Worm (Caenorhabditis elegans): ENCODE measurements around the gene symk-1.
"Not testable (repeated sequence)": the region's sequence is repeated elsewhere in the genome, so short reads cannot be mapped to it uniquely, and the experiment has no call there.

Gene symk-1

DNA sequence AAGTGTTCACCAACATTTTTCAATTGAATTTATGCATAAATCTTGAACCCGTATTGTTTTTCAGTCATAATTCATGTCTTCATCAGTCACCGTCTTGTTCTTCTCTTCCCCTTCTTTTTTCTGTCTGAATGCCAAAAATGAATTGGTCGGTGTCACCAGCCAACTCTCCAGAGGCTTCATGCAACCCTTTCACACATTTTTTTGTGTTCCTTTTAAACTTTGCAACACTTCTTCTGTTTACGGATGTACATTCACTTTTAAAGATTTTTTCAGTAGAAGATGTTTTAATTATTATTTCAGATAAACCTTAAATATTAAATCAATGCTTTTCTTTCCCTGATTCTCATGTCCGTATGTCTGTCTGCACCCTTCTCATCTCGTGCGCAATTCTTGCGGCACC lies 9.2 kb upstream of the symk-1 start, which contains the start of gene acr-16:
Gene acr-16, plus strand, starts transcription at position 301 of the 400 bp plus-strand sequence.
- no peak for TF ChIP-seq W03F9.2 (tag; optimal IDR thresholded peaks at IDR 0.05)
- no peak for TF ChIP-seq him-1 (tag; optimal IDR thresholded peaks at IDR 0.05)
- no peak for TF ChIP-seq dao-5 (tag; optimal IDR thresholded peaks at IDR 0.05)

DNA sequence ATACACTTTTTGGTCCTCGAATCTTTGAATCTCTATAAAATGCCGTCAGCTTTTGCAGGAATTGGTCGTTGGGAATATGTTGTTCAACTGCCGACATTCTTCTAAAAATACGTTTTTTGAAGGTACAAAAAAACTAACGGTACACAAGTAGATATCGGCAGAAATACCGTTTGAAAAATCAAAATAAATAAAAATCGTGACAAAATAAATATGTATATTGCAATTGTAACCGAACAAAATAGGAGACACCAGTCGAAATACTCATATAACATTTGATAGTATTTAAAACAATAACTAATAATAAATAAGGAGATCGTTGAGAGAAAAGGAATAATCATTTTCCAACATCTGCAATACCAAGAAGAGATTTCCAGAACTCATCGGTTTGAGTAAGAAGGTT lies 5.0 kb upstream of the symk-1 start, which contains the start of gene F25G6.8:
Gene F25G6.8, minus strand, starts transcription at position 101 of the 400 bp plus-strand sequence.
- no peak for TF ChIP-seq dao-5 (tag; optimal IDR thresholded peaks at IDR 0.05)
- no peak for TF ChIP-seq W03F9.2 (tag; optimal IDR thresholded peaks at IDR 0.05)
- no peak for TF ChIP-seq him-1 (tag; optimal IDR thresholded peaks at IDR 0.05)

DNA sequence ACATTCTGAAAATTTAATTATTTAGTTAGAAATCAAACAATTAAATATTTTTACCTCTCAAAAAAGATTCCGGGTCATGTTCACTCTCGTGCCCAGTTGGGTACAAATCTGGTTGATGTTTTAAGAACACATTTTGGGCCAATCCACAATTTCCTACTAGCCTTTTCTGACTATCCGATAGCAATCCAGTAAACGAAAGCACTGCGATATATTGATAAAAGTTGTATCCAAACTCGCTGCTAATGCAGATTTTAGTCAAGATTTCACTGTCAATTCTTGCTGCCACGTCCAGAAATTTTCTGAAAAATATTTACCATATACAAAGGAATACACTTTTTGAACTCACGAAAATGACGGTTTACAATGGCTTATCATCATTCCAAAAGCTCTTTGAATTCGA lies 939 bp upstream of the symk-1 start:
- TF ChIP-seq W03F9.2 (tag; optimal IDR thresholded peaks at IDR 0.05) (no peak), him-1 (tag; optimal IDR thresholded peaks at IDR 0.05) (no peak), dao-5 (tag; optimal IDR thresholded peaks at IDR 0.05) (no peak)

DNA sequence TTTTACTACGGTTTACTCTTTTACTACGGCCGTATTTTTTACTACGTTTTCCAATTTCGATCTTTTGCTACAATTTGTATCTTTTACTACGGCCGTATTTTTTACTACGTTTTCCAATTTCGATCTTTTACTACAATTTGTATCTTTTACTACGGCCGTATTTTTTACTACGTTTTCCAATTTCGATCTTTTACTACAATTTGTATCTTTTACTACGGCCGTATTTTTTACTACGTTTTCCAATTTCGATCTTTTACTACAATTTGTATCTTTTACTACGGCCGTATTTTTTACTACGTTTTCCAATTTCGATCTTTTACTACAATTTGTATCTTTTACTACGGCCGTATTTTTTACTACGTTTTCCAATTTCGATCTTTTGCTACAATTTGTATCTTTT lies 4.7 kb downstream of the symk-1 start, which contains the start of gene F25G6.1:
Gene F25G6.1, plus strand, starts transcription at position 301 of the 400 bp plus-strand sequence.
- TF ChIP-seq W03F9.2, him-1, dao-5 (tag; optimal IDR thresholded peaks at IDR 0.05): not testable (repeated sequence)

DNA sequence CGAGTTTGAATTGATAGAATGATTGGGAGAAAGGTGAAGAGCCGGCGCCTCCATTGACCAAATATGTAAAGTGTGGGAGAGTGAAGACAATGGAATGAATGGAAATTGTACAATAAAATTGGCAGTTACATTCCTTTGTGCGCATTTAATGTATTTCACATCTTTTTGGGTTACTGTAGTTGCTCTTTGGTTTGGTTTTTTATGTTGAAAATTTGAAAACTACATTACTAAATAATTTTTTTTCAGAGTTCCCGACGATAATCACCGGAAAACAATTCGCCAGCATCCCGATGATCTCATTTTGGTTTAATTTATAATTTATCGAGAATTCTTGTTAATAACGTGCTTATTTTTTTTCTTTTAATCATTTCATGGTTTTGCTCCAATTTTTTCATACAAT lies 10.8 kb downstream of the symk-1 start, which contains the start of gene C10B5.1:
Gene C10B5.1, plus strand, starts transcription at position 301 of the 400 bp plus-strand sequence.
- TF ChIP-seq W03F9.2 (tag; optimal IDR thresholded peaks at IDR 0.05) (no peak), him-1 (tag; optimal IDR thresholded peaks at IDR 0.05) (no peak), dao-5 (tag; optimal IDR thresholded peaks at IDR 0.05) (no peak)

DNA sequence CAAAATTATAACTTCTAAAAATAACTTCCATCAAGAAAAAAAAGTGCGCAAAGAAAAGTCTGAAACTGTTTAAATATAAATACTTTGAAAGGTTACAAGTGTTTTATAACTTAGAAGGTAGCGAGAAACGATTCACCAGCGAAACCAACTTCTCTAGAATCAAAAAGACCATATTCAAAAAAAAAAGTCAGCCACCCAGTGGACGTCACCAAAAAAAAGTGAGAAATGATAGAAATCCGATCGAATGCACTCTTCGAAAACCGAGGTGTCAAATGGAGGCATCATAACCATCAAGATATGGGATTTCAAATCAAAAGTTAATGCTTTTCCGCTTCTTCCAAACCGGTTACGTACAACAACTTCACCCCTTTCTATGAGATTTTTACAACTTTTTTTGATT lies 16.4 kb downstream of the symk-1 start:
- no peak for TF ChIP-seq dao-5 (tag; optimal IDR thresholded peaks at IDR 0.05)
- no peak for TF ChIP-seq W03F9.2 (tag; optimal IDR thresholded peaks at IDR 0.05)
- no peak for TF ChIP-seq him-1 (tag; optimal IDR thresholded peaks at IDR 0.05)

DNA sequence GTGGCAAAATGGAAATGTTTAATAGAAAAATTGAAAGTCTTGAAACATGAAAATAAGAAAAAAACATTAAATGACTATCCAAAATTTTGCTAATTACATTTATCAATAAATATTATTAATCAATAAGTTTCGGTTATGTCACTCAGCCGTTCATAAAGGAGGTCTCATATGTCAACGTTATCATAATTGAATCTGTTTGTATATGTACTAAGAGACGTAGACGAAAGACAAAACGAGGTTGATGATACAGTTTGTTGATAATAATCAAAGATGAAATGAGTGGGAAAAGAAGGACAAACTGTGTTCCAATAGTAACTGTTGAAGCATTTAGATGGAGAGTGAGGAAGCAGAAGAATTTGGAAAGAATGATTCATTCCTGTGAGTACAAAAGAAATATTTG lies 16.8 kb downstream of the symk-1 start:
- TF ChIP-seq dao-5 (tag; optimal IDR thresholded peaks at IDR 0.05) = no peak
- TF ChIP-seq him-1 (tag; optimal IDR thresholded peaks at IDR 0.05) = no peak
- TF ChIP-seq W03F9.2 (tag; optimal IDR thresholded peaks at IDR 0.05) = no peak

DNA sequence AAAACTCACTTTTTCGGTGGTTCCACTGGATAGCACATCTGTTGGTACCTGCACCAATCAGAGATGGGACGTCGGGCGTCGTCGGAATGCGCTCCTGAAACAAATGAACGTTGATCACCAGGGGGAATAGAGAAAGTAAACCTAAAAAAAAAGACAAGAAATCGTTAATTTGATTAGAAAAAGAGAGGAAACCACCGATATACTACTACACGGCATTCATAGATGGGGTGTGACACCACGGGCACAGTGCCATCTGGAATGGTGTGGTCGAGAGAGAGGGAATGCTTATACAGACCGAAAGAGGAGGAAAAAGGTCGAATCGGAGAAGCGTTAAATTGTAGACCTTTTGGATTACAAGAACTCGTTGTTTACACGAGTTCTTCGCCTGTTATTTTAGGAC lies 18.0 kb downstream of the symk-1 start, which contains the start of gene C10B5.3:
Gene C10B5.3, minus strand, starts transcription at position 101 of the 400 bp plus-strand sequence.
- no peak for TF ChIP-seq W03F9.2 (tag; optimal IDR thresholded peaks at IDR 0.05)
- TF ChIP-seq dao-5 (tag; optimal IDR thresholded peaks at IDR 0.05) = no peak
- TF ChIP-seq him-1 (tag; optimal IDR thresholded peaks at IDR 0.05) = no peak

DNA sequence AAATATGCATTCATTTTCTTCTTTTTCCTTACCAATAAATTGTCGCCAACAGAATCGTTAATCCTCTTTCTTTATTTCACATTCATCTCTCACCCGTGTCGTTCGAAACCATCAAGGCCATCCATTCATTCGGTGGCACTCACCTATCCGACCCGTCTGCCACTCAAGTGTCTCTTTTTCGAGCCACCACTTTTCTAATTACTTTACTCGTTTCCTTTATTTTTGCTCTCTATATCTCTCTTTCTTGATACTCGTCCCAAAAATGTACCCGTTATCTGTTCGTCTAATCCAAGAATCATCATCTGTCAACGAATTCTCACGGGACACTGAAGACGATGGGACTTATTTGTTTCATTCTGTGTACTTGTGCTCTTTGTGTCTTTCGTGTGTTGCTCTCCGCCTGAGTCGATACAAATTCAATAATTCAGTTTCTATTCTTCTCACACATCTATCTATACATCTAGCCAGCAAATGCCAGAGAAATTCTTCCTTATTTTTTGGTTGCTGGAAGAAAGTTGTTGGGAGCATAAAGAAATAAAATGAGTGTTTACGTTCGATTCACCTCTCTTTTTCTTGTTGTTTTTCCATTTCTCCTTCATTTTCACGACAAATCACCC lies 22.7 kb downstream of the symk-1 start:
- no peak for TF ChIP-seq W03F9.2 (tag; optimal IDR thresholded peaks at IDR 0.05)
- no peak for TF ChIP-seq him-1 (tag; optimal IDR thresholded peaks at IDR 0.05)
- TF ChIP-seq dao-5 (tag; optimal IDR thresholded peaks at IDR 0.05) = no peak

DNA sequence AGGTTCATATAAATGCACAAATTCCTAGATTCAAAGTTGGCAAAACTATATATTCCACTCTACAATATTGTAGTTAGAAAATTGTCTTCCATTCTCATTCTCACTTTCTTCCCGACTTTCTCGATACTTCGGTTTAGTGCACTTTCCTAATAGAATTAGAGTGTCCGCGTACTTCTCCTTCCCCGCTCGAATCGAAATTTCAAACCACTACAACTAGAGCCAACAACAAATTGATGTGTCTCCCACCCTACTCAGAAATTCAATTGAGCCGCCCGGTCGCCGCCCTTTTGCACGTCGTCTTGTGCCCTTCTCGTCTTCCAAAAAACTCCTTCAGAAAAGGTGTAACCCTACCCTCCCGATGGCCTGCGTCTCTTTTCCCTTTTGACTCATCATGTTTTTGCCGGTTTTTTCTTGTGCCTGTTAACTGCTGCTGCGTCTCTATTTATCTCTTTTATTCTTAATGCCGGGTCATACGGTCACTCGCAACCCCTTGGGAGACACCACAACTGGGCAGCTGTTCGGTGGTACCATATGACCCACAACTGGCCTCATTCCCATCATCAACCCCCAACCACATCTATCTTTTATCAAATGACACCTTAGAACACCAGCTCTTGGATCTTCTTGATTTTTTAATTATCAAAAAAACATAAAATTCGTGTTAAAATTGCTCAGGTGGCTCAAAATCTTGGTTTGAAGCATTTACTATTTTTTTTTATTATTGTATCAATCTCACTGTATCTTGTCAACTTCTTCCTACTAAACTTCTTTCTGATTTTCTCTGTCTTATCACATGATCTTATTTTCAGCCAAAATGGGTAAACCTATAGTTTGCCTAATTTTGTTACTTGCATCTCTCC lies 24.2 kb downstream of the symk-1 start, which contains the start of gene tag-196:
Gene tag-196, plus strand, starts transcription at position 810 of the 860 bp plus-strand sequence.
- no peak for TF ChIP-seq W03F9.2 (tag; optimal IDR thresholded peaks at IDR 0.05)

DNA sequence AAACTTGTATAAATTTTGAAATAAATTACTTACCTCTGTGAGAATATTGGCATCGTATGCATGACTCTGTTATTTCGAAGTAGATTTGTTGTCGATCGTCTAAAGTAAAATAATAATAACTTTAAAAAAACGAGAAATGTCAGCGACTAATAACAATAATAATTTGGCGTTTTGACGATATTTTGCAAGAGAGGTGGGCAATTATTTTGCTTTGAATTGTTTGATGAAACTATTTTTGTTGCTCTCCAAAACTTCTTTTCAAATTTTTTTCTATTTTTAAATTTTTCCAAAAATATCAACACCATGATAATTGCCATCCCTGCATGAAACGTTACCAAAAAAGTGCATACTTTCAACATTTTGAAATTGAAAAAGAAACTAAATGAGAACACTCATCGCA lies 29.1 kb downstream of the symk-1 start, which contains the start of gene F41E6.7:
Gene F41E6.7, minus strand, starts transcription at position 101 of the 400 bp plus-strand sequence.
- no peak for TF ChIP-seq him-1 (tag; optimal IDR thresholded peaks at IDR 0.05)
- no peak for TF ChIP-seq dao-5 (tag; optimal IDR thresholded peaks at IDR 0.05)
- no peak for TF ChIP-seq W03F9.2 (tag; optimal IDR thresholded peaks at IDR 0.05)

DNA sequence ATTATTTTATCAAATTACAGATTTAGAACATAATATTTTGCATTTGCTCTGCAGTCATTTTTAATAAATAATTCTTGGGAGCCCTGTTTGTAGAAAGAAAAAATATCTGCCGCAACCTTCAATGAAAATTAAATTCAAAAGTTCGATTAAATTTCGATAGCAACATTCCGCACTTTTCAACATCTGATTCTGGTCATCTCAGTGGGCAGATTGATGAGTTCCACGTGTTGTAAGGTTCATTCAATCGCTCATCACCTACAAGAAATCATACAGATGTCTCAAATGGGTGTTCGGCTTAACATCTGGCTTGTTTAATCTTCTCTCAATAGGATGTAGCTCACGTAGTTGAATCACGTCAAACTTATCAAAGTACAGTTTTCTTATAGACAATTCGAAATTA lies 29.8 kb downstream of the symk-1 start:
- TF ChIP-seq dao-5 (tag; optimal IDR thresholded peaks at IDR 0.05) (no peak), W03F9.2 (tag; optimal IDR thresholded peaks at IDR 0.05) (no peak), him-1 (tag; optimal IDR thresholded peaks at IDR 0.05) (no peak)

DNA sequence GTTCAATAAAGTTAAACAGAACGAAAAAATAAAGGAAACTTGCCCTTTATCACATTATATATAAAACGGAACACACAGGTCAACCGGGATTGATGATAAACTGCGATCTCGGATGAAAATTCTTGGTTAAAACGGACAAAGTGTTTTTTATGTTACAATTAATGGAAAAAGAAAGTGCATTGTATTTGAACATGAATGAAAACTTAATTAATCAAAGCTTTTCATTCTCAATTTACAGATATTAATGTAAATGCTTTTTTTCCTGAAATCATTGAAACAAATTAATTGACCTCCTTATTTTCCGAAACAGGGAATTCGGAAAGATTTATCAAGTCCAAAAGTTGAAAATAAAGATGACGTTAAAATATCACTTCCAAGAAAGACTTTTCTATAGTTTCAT lies 31.3 kb downstream of the symk-1 start, which contains the start of gene F41E6.8:
Gene F41E6.8, minus strand, starts transcription at position 101 of the 400 bp plus-strand sequence.
- no peak for TF ChIP-seq him-1 (tag; optimal IDR thresholded peaks at IDR 0.05)
- no peak for TF ChIP-seq dao-5 (tag; optimal IDR thresholded peaks at IDR 0.05)
- TF ChIP-seq W03F9.2 (tag; optimal IDR thresholded peaks at IDR 0.05) = no peak

DNA sequence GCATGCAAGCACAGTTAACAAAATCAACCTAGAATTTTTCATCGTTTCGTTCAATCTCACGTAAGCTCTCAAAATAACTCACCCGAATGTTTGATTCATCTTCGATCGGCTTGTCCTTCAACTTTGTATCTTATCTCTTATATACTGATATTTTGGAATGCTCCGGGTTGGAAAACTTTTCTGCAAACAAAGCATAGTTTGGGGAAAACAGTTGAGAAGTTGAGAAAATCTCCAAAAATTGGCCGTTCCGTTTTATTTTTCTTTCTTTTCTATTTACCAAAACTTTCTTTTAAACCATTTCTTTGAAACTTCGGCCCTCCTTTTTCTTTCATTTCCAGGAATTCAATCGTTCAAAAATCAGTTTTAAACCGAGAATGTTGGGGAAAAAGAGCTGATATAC lies 32.5 kb downstream of the symk-1 start, which contains the start of gene F41E6.15:
Gene F41E6.15, minus strand, starts transcription at position 101 of the 400 bp plus-strand sequence.
- TF ChIP-seq dao-5 (tag; optimal IDR thresholded peaks at IDR 0.05) (no peak), W03F9.2 (tag; optimal IDR thresholded peaks at IDR 0.05) (no peak), him-1 (tag; optimal IDR thresholded peaks at IDR 0.05) (no peak)
